Fruit fly (Drosophila melanogaster) whole organism, embryonic: Measurements from ENCODE around the gene Mrm2.

Experiments
- Abd-B ChIP-seq: fragments of 200-800 bp; sonication (Bioruptor generic); optimal IDR thresholded peaks from 2 replicates; lab custom pipeline; 2018; ENCODE audit warnings: missing biosample characterization, mild to moderate bottlenecking, missing genetic modification characterization, moderate library complexity
- Atf6 ChIP-seq: fragments of 200-800 bp; sonication (Bioruptor generic); IDR thresholded peaks from 2 replicates; pipeline ENCODE4 v1.3.6; 2022; ENCODE audit warnings: missing biosample characterization, missing genetic modification characterization
- Awh ChIP-seq: fragments of 200-800 bp; sonication (Bioruptor generic); IDR thresholded peaks from 2 replicates; pipeline ENCODE4, ENCODE4 v1.3.6; 2022; ENCODE audit warnings: missing biosample characterization, missing genetic modification characterization
- Bteb2 ChIP-seq: fragments of 200-800 bp; sonication (Bioruptor generic); optimal IDR thresholded peaks from 2 replicates; lab custom pipeline; 2016; ENCODE audit warnings: missing biosample characterization, missing genetic modification characterization
- C15 ChIP-seq: fragments of 200-800 bp; sonication (Bioruptor generic); IDR thresholded peaks from 3 replicates; pipeline ENCODE4 v1.3.6; 2022; ENCODE audit warnings: missing biosample characterization, missing genetic modification characterization
- CG10959 ChIP-seq: fragments of 200-800 bp; sonication (Bioruptor generic); IDR thresholded peaks from 2 replicates; pipeline ENCODE4 v1.3.6; 2022; ENCODE audit warnings: missing biosample characterization, missing genetic modification characterization
- CG12219 ChIP-seq: fragments of 200-800 bp; sonication (Bioruptor generic); optimal IDR thresholded peaks from 3 replicates; lab custom pipeline; 2018; ENCODE audit warnings: missing biosample characterization, mild to moderate bottlenecking, missing genetic modification characterization
- CG12391 ChIP-seq: fragments of 200-800 bp; sonication (Bioruptor generic); optimal IDR thresholded peaks from 3 replicates; lab custom pipeline; 2018; ENCODE audit warnings: missing biosample characterization, mild to moderate bottlenecking, missing genetic modification characterization, moderate library complexity
- CG13296 ChIP-seq: fragments of 200-800 bp; sonication (Bioruptor generic); optimal IDR thresholded peaks from 3 replicates; lab custom pipeline; 2018; ENCODE audit warnings: missing biosample characterization, mild to moderate bottlenecking, missing genetic modification characterization
- CG1529 ChIP-seq: fragments of 200-800 bp; sonication (Bioruptor generic); optimal IDR thresholded peaks from 3 replicates; lab custom pipeline; 2018; ENCODE audit warnings: missing biosample characterization, missing genetic modification characterization
- CG18599 ChIP-seq: fragments of 200-800 bp; sonication (Bioruptor generic); optimal IDR thresholded peaks from 3 replicates; lab custom pipeline; 2017; ENCODE audit warnings: missing biosample characterization, missing genetic modification characterization, mild to moderate bottlenecking, moderate library complexity, missing genetic modification reagents
- CG2129 ChIP-seq: fragments of 200-800 bp; sonication (Bioruptor generic); IDR thresholded peaks from 2 replicates; pipeline ENCODE4 v1.3.6; 2022; ENCODE audit warnings: missing biosample characterization, missing genetic modification characterization; ENCODE audit not compliant: partially characterized antibody
- CG30403 ChIP-seq: fragments of 200-800 bp; sonication (Bioruptor generic); optimal IDR thresholded peaks from 3 replicates; lab custom pipeline; 2016; ENCODE audit warnings: missing biosample characterization, missing genetic modification characterization
- CG31365 ChIP-seq: fragments of 200-800 bp; sonication (Bioruptor generic); optimal IDR thresholded peaks from 2 replicates; lab custom pipeline; 2018; ENCODE audit warnings: missing biosample characterization, mild to moderate bottlenecking, missing genetic modification characterization
- CG3726 ChIP-seq: fragments of 200-800 bp; sonication (Bioruptor generic); IDR thresholded peaks from 3 replicates; pipeline ENCODE4, ENCODE4 v1.3.6; 2022; ENCODE audit warnings: missing biosample characterization, missing genetic modification characterization
- CG4360 ChIP-seq: fragments of 200-800 bp; sonication (Bioruptor generic); IDR thresholded peaks from 2 replicates; pipeline ENCODE4 v1.3.6; 2022; ENCODE audit warnings: missing biosample characterization, missing genetic modification characterization
- CG6175 ChIP-seq: fragments of 200-800 bp; sonication (Bioruptor generic); IDR thresholded peaks from 3 replicates; pipeline ENCODE4 v1.3.6; 2022; ENCODE audit warnings: missing biosample characterization, missing genetic modification characterization
- CG6791 ChIP-seq: fragments of 200-800 bp; sonication (Bioruptor generic); IDR thresholded peaks from 3 replicates; pipeline ENCODE4 v1.3.6; 2022; ENCODE audit warnings: missing biosample characterization, missing genetic modification characterization; ENCODE audit not compliant: partially characterized antibody
- CG7357 ChIP-seq: fragments of 200-800 bp; sonication (Bioruptor generic); IDR thresholded peaks from 3 replicates; pipeline ENCODE4 v1.3.6; 2022; ENCODE audit warnings: missing biosample characterization, missing genetic modification characterization
- CG8388 ChIP-seq: fragments of 200-800 bp; sonication (Bioruptor generic); optimal IDR thresholded peaks from 2 replicates; lab custom pipeline; 2019; ENCODE audit warnings: missing biosample characterization, mild to moderate bottlenecking, missing genetic modification characterization, moderate library complexity
- D ChIP-seq, 2 experiments: fragments of 200-800 bp in 1 of 2; fragments of >200 bp in 1 of 2; sonication (Bioruptor generic) in 1 of 2; optimal IDR thresholded peaks; 2 replicates in 1 of 2; 3 replicates in 1 of 2; lab custom pipeline; 2017; ENCODE audit warnings: mild to moderate bottlenecking in 1 of 2, missing biosample characterization in 1 of 2, missing genetic modification characterization in 1 of 2, missing genetic modification reagents in 1 of 2
- Dek ChIP-seq: fragments of 200-800 bp; sonication (Bioruptor generic); optimal IDR thresholded peaks from 3 replicates; lab custom pipeline; 2019; ENCODE audit warnings: missing biosample characterization, mild to moderate bottlenecking, missing genetic modification characterization, moderate library complexity
- ERR ChIP-seq: fragments of 200-800 bp; sonication (Bioruptor generic); optimal IDR thresholded peaks from 2 replicates; lab custom pipeline; 2016; ENCODE audit warnings: missing biosample characterization, missing genetic modification characterization
- Elba2 ChIP-seq: fragments of 200-800 bp; sonication (Bioruptor generic); optimal IDR thresholded peaks from 3 replicates; lab custom pipeline; 2016; ENCODE audit warnings: missing biosample characterization, missing genetic modification characterization
- HLH54F ChIP-seq: fragments of 200-800 bp; sonication (Bioruptor generic); optimal IDR thresholded peaks from 3 replicates; lab custom pipeline; 2016; ENCODE audit warnings: missing biosample characterization, missing genetic modification characterization
- MBD-R2 ChIP-seq: fragments of 200-800 bp; sonication (Bioruptor generic); IDR thresholded peaks from 2 replicates; pipeline ENCODE4 v1.3.6; 2022; ENCODE audit warnings: missing biosample characterization, missing genetic modification characterization
- MTF-1 ChIP-seq: fragments of 200-800 bp; sonication (Bioruptor generic); optimal IDR thresholded peaks from 2 replicates; lab custom pipeline; 2018; ENCODE audit warnings: missing biosample characterization, mild to moderate bottlenecking, missing genetic modification characterization, borderline replicate concordance
- Stat92E ChIP-seq, 3 experiments: fragments of >200 bp in 2 of 3; fragments of 200-800 bp in 1 of 3; sonication (Bioruptor generic) in 1 of 3; optimal IDR thresholded peaks; 2 replicates each; lab custom pipeline; 2017 to 2019; ENCODE audit warnings: missing biosample characterization in 3 of 3, missing genetic modification characterization in 3 of 3, mild to moderate bottlenecking in 1 of 3, moderate library complexity in 1 of 3
- Trl ChIP-seq, 3 experiments: fragments of >200 bp in 2 of 3; fragments of 200-800 bp in 1 of 3; sonication (Bioruptor generic) in 1 of 3; optimal IDR thresholded peaks; 2 replicates in 1 of 3; 3 replicates in 2 of 3; lab custom pipeline; 2016 to 2017; ENCODE audit warnings: missing biosample characterization in 1 of 3, missing genetic modification characterization in 1 of 3
- dm ChIP-seq: fragments of 200-800 bp; sonication (Bioruptor generic); optimal IDR thresholded peaks from 3 replicates; lab custom pipeline; 2016; ENCODE audit warnings: missing biosample characterization, missing genetic modification characterization
- emc ChIP-seq: fragments of 200-800 bp; sonication (Bioruptor generic); optimal IDR thresholded peaks from 2 replicates; lab custom pipeline; 2016; ENCODE audit warnings: missing biosample characterization, missing genetic modification characterization
- esg ChIP-seq: fragments of 200-800 bp; sonication (Bioruptor generic); conservative IDR thresholded peaks from 2 replicates; pipeline ENCODE4 v1.3.6; 2022; ENCODE audit warnings: missing biosample characterization, missing genetic modification characterization
- fd3F ChIP-seq: fragments of 200-800 bp; sonication (Bioruptor generic); optimal IDR thresholded peaks from 2 replicates; lab custom pipeline; 2018; ENCODE audit warnings: missing biosample characterization, mild to moderate bottlenecking, missing genetic modification characterization, moderate library complexity
- gfzf ChIP-seq: fragments of 200-800 bp; sonication (Bioruptor generic); optimal IDR thresholded peaks from 2 replicates; lab custom pipeline; 2016; ENCODE audit warnings: missing biosample characterization, mild to moderate bottlenecking, missing genetic modification characterization, moderate library complexity
- insv ChIP-seq, 2 experiments: fragments of 200-800 bp; sonication (Bioruptor generic); optimal IDR thresholded peaks; 3 replicates each; lab custom pipeline; 2016 to 2018; ENCODE audit warnings: missing biosample characterization in 2 of 2, missing genetic modification characterization in 2 of 2
- kay ChIP-seq: fragments of 200-800 bp; sonication (Bioruptor generic); optimal IDR thresholded peaks from 2 replicates; lab custom pipeline; 2016; ENCODE audit warnings: missing biosample characterization, missing genetic modification characterization
- lov ChIP-seq, 2 experiments: fragments of 200-800 bp in 1 of 2; fragments of >200 bp in 1 of 2; sonication (Bioruptor generic) in 1 of 2; IDR thresholded peaks in 1 of 2; optimal IDR thresholded peaks in 1 of 2; 2 replicates in 1 of 2; 3 replicates in 1 of 2; pipeline versions ENCODE4 v1.3.6 to Lab custom; 2017 to 2022; ENCODE audit warnings: missing biosample characterization in 1 of 2, missing genetic modification characterization in 1 of 2
- mirr ChIP-seq: fragments of 200-800 bp; sonication (Bioruptor generic); optimal IDR thresholded peaks from 3 replicates; lab custom pipeline; 2018; ENCODE audit warnings: missing biosample characterization, mild to moderate bottlenecking, missing genetic modification characterization
- nom ChIP-seq: fragments of 200-800 bp; sonication (Bioruptor generic); optimal IDR thresholded peaks from 2 replicates; lab custom pipeline; 2017; ENCODE audit warnings: missing biosample characterization, missing genetic modification characterization, mild to moderate bottlenecking, moderate library complexity, missing genetic modification reagents
- p53 ChIP-seq: fragments of 200-800 bp; sonication (Bioruptor generic); optimal IDR thresholded peaks from 2 replicates; lab custom pipeline; 2016; ENCODE audit warnings: missing biosample characterization, missing genetic modification characterization
- sisA ChIP-seq: fragments of 200-800 bp; sonication (Bioruptor generic); IDR thresholded peaks from 2 replicates; pipeline ENCODE4 v1.3.6; 2022; ENCODE audit warnings: missing biosample characterization, missing genetic modification characterization
- slbo ChIP-seq: fragments of 200-800 bp; sonication (Bioruptor generic); IDR thresholded peaks from 2 replicates; pipeline ENCODE4 v1.3.6; 2022; ENCODE audit warnings: missing biosample characterization, missing genetic modification characterization
- slp2 ChIP-seq: fragments of 200-800 bp; sonication (Bioruptor generic); optimal IDR thresholded peaks from 2 replicates; lab custom pipeline; 2016; ENCODE audit warnings: missing biosample characterization, missing genetic modification characterization
- ssp ChIP-seq: fragments of 200-800 bp; sonication (Bioruptor generic); IDR thresholded peaks from 2 replicates; pipeline ENCODE4 v1.3.6; 2022; ENCODE audit warnings: missing biosample characterization, missing genetic modification characterization
- wek ChIP-seq: fragments of 200-800 bp; sonication (Bioruptor generic); optimal IDR thresholded peaks from 3 replicates; lab custom pipeline; 2018; ENCODE audit warnings: missing biosample characterization, mild to moderate bottlenecking, missing genetic modification characterization, moderate library complexity
- z ChIP-seq: fragments of 200-800 bp; sonication (Bioruptor generic); IDR thresholded peaks from 3 replicates; pipeline ENCODE4 v1.3.6; 2022; ENCODE audit warnings: missing biosample characterization, missing genetic modification characterization
- zen2 ChIP-seq: fragments of 200-800 bp; sonication (Bioruptor generic); IDR thresholded peaks from 3 replicates; pipeline ENCODE4 v1.3.6; 2022; ENCODE audit warnings: missing biosample characterization, missing genetic modification characterization; ENCODE audit not compliant: partially characterized antibody

The Mrm2 gene

dm6 chr3R:19846870-19847590 lies 14.4 kb upstream of the Mrm2 start, which contains the start of gene MICU3 (continued):
- TF ChIP-seq Awh (GFP tag; lab: Robert Waterston, UW), result no peak
- peak; percentile 78 for TF ChIP-seq CG30403
- TF ChIP-seq Elba2 (GFP tag; lab: Kevin White, UChicago), result peak; percentile 19
- peak; percentile 77 for TF ChIP-seq Abd-B (GFP tag; lab: Kevin White, UChicago)
- TF ChIP-seq z (GFP tag; lab: Robert Waterston, UW), result no peak
- TF ChIP-seq CG2129 (GFP tag; lab: Robert Waterston, UW), result peak; percentile 71
- no peak for TF ChIP-seq CG31365 (tag; lab: Kevin White, UChicago)
- peak; percentile 47 for TF ChIP-seq slp2 (GFP tag; lab: Kevin White, UChicago)
- TF ChIP-seq Bteb2 (GFP tag; lab: Kevin White, UChicago), result peak; percentile 15
- peak; percentile 37; the same call in 1 of the 2 replicates for TF ChIP-seq ssp (GFP tag; lab: Robert Waterston, UW)
- peak; percentile 57 for TF ChIP-seq Dek (tag; lab: Kevin White, UChicago)
- peak; percentile 48; the same call in 1 of the 3 replicates for TF ChIP-seq zen2
- TF ChIP-seq CG18599 (GFP tag; lab: Kevin White, UChicago), result peak; percentile 10
- TF ChIP-seq emc, result peak; percentile 37
- TF ChIP-seq Trl (optimal IDR thresholded peaks at IDR 0.05; lab: Kevin White, UChicago), result no peak
- peak; percentile 57 for TF ChIP-seq Trl (GFP tag; optimal IDR thresholded peaks at IDR 0.05; lab: Kevin White, UChicago)
- no peak for TF ChIP-seq CG10959 (GFP tag; lab: Robert Waterston, UW)
- peak; percentile 29 for TF ChIP-seq gfzf (GFP tag; lab: Kevin White, UChicago)
- TF ChIP-seq p53 (GFP tag; lab: Kevin White, UChicago), result no peak
- TF ChIP-seq CG8388 (GFP tag; lab: Kevin White, UChicago), result peak; percentile 31
- no peak for TF ChIP-seq dm (GFP tag; lab: Kevin White, UChicago)
- TF ChIP-seq kay, result peak; percentile 47
- TF ChIP-seq mirr, result no peak
- peak; percentile 46 for TF ChIP-seq CG13296 (GFP tag; lab: Kevin White, UChicago)
- no peak for TF ChIP-seq insv (GFP tag; optimal IDR thresholded peaks at IDR 0.05; lab: Kevin White, UChicago)
- TF ChIP-seq CG1529, result no peak
- TF ChIP-seq nom (GFP tag; lab: Kevin White, UChicago), result no peak
- TF ChIP-seq CG7357 (GFP tag; lab: Robert Waterston, UW), result 0 out of 3 replicates have a peak, but pooled peaks have one; percentile 17
- TF ChIP-seq CG12219 (GFP tag; lab: Kevin White, UChicago), result no peak
- TF ChIP-seq MBD-R2 (GFP tag; lab: Robert Waterston, UW), result no peak
- peak; percentile 70 for TF ChIP-seq CG12391 (tag; lab: Kevin White, UChicago)
- TF ChIP-seq lov (optimal IDR thresholded peaks at IDR 0.05; lab: Kevin White, UChicago), result no peak
- no peak for TF ChIP-seq lov (GFP tag; IDR thresholded peaks at IDR 0.05; lab: Robert Waterston, UW)
- no peak for TF ChIP-seq C15 (GFP tag; lab: Robert Waterston, UW)
- TF ChIP-seq HLH54F (GFP tag; lab: Kevin White, UChicago), result peak; percentile 61
- peak; percentile 65 for TF ChIP-seq sisA (GFP tag; lab: Robert Waterston, UW)
- no peak for TF ChIP-seq Atf6 (GFP tag; lab: Robert Waterston, UW)
- TF ChIP-seq ERR (GFP tag; lab: Kevin White, UChicago), result no peak
- no peak for TF ChIP-seq MTF-1 (GFP tag; lab: Kevin White, UChicago)
- no peak for TF ChIP-seq D (optimal IDR thresholded peaks at IDR 0.05; lab: Kevin White, UChicago)
- TF ChIP-seq D (GFP tag; optimal IDR thresholded peaks at IDR 0.05; lab: Kevin White, UChicago), result peak; percentile 13
- TF ChIP-seq fd3F (GFP tag; lab: Kevin White, UChicago), result peak; percentile 52
- no peak for TF ChIP-seq Stat92E (GFP tag; optimal IDR thresholded peaks at IDR 0.05; lab: Kevin White, UChicago)
- no peak for TF ChIP-seq wek
- TF ChIP-seq CG6791 (GFP tag; lab: Robert Waterston, UW), result peak; percentile 71; the same call in 2 of the 3 replicates
- TF ChIP-seq CG4360 (GFP tag; lab: Robert Waterston, UW), result no peak
- TF ChIP-seq esg (GFP tag; lab: Robert Waterston, UW), result peak; percentile 66
- TF ChIP-seq slbo, result peak; percentile 83
- TF ChIP-seq CG3726, result no peak
- no peak for TF ChIP-seq CG6175 (GFP tag; lab: Robert Waterston, UW)
